Worm (Caenorhabditis elegans) whole organism, L3 larva: ENCODE results near the gene lgc-52.

ENCODE experiments used
- R02D3.7 ChIP-seq: fragments of 150-350 bp; optimal IDR thresholded peaks from 2 replicates; lab custom pipeline; 2014; ENCODE audit warnings: missing biosample characterization, missing genetic modification characterization
- aly-2 ChIP-seq: fragments of 150-350 bp; optimal IDR thresholded peaks from 2 replicates; lab custom pipeline; 2014; ENCODE audit warnings: missing biosample characterization, missing genetic modification characterization
- ceh-16 ChIP-seq: sonication (generic microtip); optimal IDR thresholded peaks from 2 replicates; lab custom pipeline; 2017; ENCODE audit warnings: missing biosample characterization, missing genetic modification characterization
- ceh-28 ChIP-seq: fragments of 150-350 bp; optimal IDR thresholded peaks from 2 replicates; lab custom pipeline; 2014; ENCODE audit warnings: missing biosample characterization, missing genetic modification reagents, missing genetic modification characterization
- daf-12 ChIP-seq: fragments of 150-350 bp; optimal IDR thresholded peaks from 2 replicates; lab custom pipeline; 2014; ENCODE audit warnings: missing biosample characterization, missing genetic modification reagents, missing genetic modification characterization
- egl-5 ChIP-seq: fragments of 150-350 bp; optimal IDR thresholded peaks from 2 replicates; lab custom pipeline; 2017; ENCODE audit warnings: missing biosample characterization, missing genetic modification reagents, missing genetic modification characterization, inconsistent platforms
- elt-2 ChIP-seq: sonication (generic microtip); optimal IDR thresholded peaks from 2 replicates; lab custom pipeline; 2016; ENCODE audit warnings: missing genetic modification reagents, mild to moderate bottlenecking, missing genetic modification characterization, missing compliant biosample characterization
- elt-3 ChIP-seq, 3 experiments: fragments of 150-350 bp in 1 of 3; sonication (generic microtip) in 2 of 3; optimal IDR thresholded peaks; 2 replicates in 2 of 3; 4 replicates in 1 of 3; lab custom pipeline; 2014 to 2017; ENCODE audit warnings: missing biosample characterization in 3 of 3, missing genetic modification characterization in 3 of 3
- eor-1 ChIP-seq, 2 experiments: fragments of 150-350 bp; optimal IDR thresholded peaks; 2 replicates each; lab custom pipeline; 2014 to 2018; ENCODE audit warnings: missing biosample characterization in 2 of 2, missing genetic modification characterization in 2 of 2
- fkh-10 ChIP-seq: sonication (generic microtip); optimal IDR thresholded peaks from 2 replicates; lab custom pipeline; 2017; ENCODE audit warnings: missing biosample characterization, missing genetic modification reagents, missing genetic modification characterization
- fos-1 ChIP-seq: fragments of 150-350 bp; optimal IDR thresholded peaks from 2 replicates; lab custom pipeline; 2014; ENCODE audit warnings: missing biosample characterization, missing genetic modification characterization
- hmg-11 ChIP-seq: sonication (generic microtip); optimal IDR thresholded peaks from 2 replicates; lab custom pipeline; 2016; ENCODE audit warnings: missing genetic modification characterization, missing compliant biosample characterization
- lin-15B ChIP-seq: fragments of 150-350 bp; optimal IDR thresholded peaks from 2 replicates; lab custom pipeline; 2014; ENCODE audit warnings: missing biosample characterization, missing genetic modification characterization
- lin-39 ChIP-seq: fragments of 150-350 bp; optimal IDR thresholded peaks from 2 replicates; lab custom pipeline; 2018; ENCODE audit warnings: missing biosample characterization, missing genetic modification reagents, missing genetic modification characterization
- lsy-12 ChIP-seq: sonication (generic microtip); optimal IDR thresholded peaks from 2 replicates; lab custom pipeline; 2016; ENCODE audit warnings: mild to moderate bottlenecking, missing genetic modification characterization, missing compliant biosample characterization
- mdl-1 ChIP-seq: fragments of 150-350 bp; optimal IDR thresholded peaks from 2 replicates; lab custom pipeline; 2014; ENCODE audit warnings: missing biosample characterization, missing genetic modification characterization
- nhr-11 ChIP-seq: fragments of 150-350 bp; optimal IDR thresholded peaks from 2 replicates; lab custom pipeline; 2014; ENCODE audit warnings: missing biosample characterization, missing genetic modification characterization
- nhr-12 ChIP-seq: fragments of 150-350 bp; optimal IDR thresholded peaks from 2 replicates; lab custom pipeline; 2014; ENCODE audit warnings: missing biosample characterization, missing genetic modification characterization
- nhr-23 ChIP-seq: fragments of 150-350 bp; optimal IDR thresholded peaks from 2 replicates; lab custom pipeline; 2014; ENCODE audit warnings: missing biosample characterization, missing genetic modification reagents, missing genetic modification characterization
- nhr-237 ChIP-seq: fragments of 150-350 bp; optimal IDR thresholded peaks from 2 replicates; lab custom pipeline; 2014; ENCODE audit warnings: missing biosample characterization, missing genetic modification characterization
- nhr-25 ChIP-seq: sonication (generic microtip); optimal IDR thresholded peaks from 2 replicates; lab custom pipeline; 2017; ENCODE audit warnings: missing biosample characterization, missing genetic modification characterization
- nhr-67 ChIP-seq: fragments of 150-350 bp; optimal IDR thresholded peaks from 2 replicates; lab custom pipeline; 2014; ENCODE audit warnings: missing biosample characterization, missing genetic modification characterization
- pha-4 ChIP-seq: fragments of 150-350 bp; optimal IDR thresholded peaks from 2 replicates; lab custom pipeline; 2014; ENCODE audit warnings: missing biosample characterization, missing genetic modification reagents, missing genetic modification characterization
- skn-1 ChIP-seq: fragments of 150-350 bp; optimal IDR thresholded peaks from 2 replicates; lab custom pipeline; 2014; ENCODE audit warnings: missing biosample characterization, missing genetic modification characterization
- unc-39 ChIP-seq: sonication (generic microtip); optimal IDR thresholded peaks from 4 replicates; lab custom pipeline; 2017; ENCODE audit warnings: missing biosample characterization, missing genetic modification characterization
- unc-62 ChIP-seq: fragments of 150-350 bp; sonication (generic microtip); optimal IDR thresholded peaks from 4 replicates; lab custom pipeline; 2014; ENCODE audit warnings: missing biosample characterization, missing genetic modification reagents, missing genetic modification characterization
- zag-1 ChIP-seq: fragments of 150-350 bp; optimal IDR thresholded peaks from 2 replicates; lab custom pipeline; 2014; ENCODE audit warnings: missing biosample characterization, missing genetic modification characterization
- ztf-11 ChIP-seq: fragments of 150-350 bp; optimal IDR thresholded peaks from 2 replicates; lab custom pipeline; 2014; ENCODE audit warnings: missing biosample characterization, missing genetic modification characterization

lgc-52 gene

DNA sequence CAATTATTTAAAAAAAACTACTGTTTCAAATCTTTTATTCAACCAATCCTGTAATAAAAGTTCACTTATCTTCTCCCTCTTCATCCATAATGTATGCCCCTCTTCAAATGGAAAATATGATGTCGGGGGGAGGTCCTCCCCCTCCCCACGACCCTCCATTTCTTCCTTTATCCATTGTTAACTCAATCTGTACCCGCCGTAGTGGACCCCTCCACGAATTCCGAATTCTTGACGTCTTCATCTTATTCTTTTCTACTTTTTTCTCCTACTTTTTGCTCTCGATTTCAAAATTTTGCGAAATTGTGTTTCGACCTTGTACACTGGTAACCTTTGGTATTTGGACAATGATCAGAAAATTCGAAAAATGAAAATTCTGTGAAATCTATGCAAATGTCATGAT lies at the start of gene lgc-52:
Gene lgc-52, plus strand, starts transcription at position 268 of the 400 bp plus-strand sequence.
- no peak for TF ChIP-seq lsy-12 (tag; lab: Kevin White, UChicago)
- TF ChIP-seq elt-3 (tag; optimal IDR thresholded peaks at IDR 0.05; lab: Kevin White, UChicago), result no peak
- peak; percentile 6 for TF ChIP-seq fkh-10 (GFP tag; lab: Kevin White, UChicago)

- TF ChIP-seq egl-5 (tag; lab: Kevin White, UChicago) (no peak), elt-2 (tag; lab: Kevin White, UChicago) (peak; percentile 12)
Measured at ce11 chrIV:15187517-15188181, 48.3 kb upstream of the lgc-52 start.

- TF ChIP-seq mdl-1 (tag; lab: Kevin White, UChicago), result no peak
- no peak for TF ChIP-seq egl-5 (tag; lab: Kevin White, UChicago)
- TF ChIP-seq nhr-67 (tag; lab: Kevin White, UChicago), result no peak
- TF ChIP-seq, all 47 proteins: peak for 0
Measured at ce11 chrIV:15202923-15203322, 33.0 kb upstream of the lgc-52 start, which contains the start of gene sra-30. sra-30 (minus strand) TSS chrIV:15203023.

DNA sequence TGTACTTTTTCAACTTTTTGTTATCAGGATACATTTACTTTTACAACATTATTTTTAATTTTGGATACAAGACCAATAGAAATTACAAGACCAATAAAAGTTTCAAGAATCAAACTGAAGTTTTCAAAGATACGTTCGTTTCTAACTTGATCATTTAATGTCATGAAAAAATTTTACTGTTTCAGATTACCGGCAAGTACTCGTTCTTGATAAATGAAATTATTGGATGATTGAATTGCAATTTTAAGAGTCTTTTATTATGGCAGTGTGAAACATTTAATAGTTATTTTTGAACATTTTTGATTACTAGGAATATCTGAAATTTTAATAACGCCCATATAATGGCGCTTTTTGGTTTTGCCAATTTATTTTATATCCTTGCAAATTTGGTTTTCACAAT lies 29.3 kb upstream of the lgc-52 start:
- TF ChIP-seq aly-2 (tag; lab: Kevin White, UChicago) (no peak), nhr-25 (no peak)

- no peak for TF ChIP-seq lsy-12 (tag; lab: Kevin White, UChicago)
- TF ChIP-seq unc-62 (GFP tag; lab: Kevin White, UChicago), result no peak
- no peak for TF ChIP-seq fkh-10 (GFP tag; lab: Kevin White, UChicago)
- no peak for TF ChIP-seq aly-2 (tag; lab: Kevin White, UChicago)
- TF ChIP-seq fos-1, result no peak
- no peak for TF ChIP-seq eor-1 (tag; optimal IDR thresholded peaks at IDR 0.05; lab: Kevin White, UChicago)
- no peak for TF ChIP-seq skn-1 (tag; lab: Kevin White, UChicago)
- no peak for TF ChIP-seq zag-1
- TF ChIP-seq daf-12 (tag; lab: Kevin White, UChicago), result no peak
- TF ChIP-seq lin-39 (tag; lab: Kevin White, UChicago), result no peak
- no peak for TF ChIP-seq ztf-11 (tag; lab: Kevin White, UChicago)
- TF ChIP-seq nhr-237 (tag; lab: Kevin White, UChicago), result no peak
Measured at ce11 chrIV:15210482-15210881, 25.4 kb upstream of the lgc-52 start.

ce11 chrIV:15214694-15215093 lies 21.2 kb upstream of the lgc-52 start:
- TF ChIP-seq unc-62 (GFP tag; lab: Kevin White, UChicago) (no peak), nhr-25 (no peak), fos-1 (no peak), pha-4 (no peak), nhr-11 (tag; lab: Kevin White, UChicago) (no peak), mdl-1 (tag; lab: Kevin White, UChicago) (no peak), elt-2 (tag; lab: Kevin White, UChicago) (no peak), lin-15B (tag; lab: Kevin White, UChicago) (no peak), ceh-28 (tag; lab: Kevin White, UChicago) (no peak), egl-5 (tag; lab: Kevin White, UChicago) (no peak), hmg-11 (tag; lab: Kevin White, UChicago) (no peak), R02D3.7 (tag; lab: Kevin White, UChicago) (no peak), ceh-16 (tag; lab: Kevin White, UChicago) (no peak), nhr-12 (tag; lab: Kevin White, UChicago) (no peak), lin-39 (tag; lab: Kevin White, UChicago) (no peak), unc-39 (no peak), skn-1 (tag; lab: Kevin White, UChicago) (no peak), nhr-23 (tag; lab: Kevin White, UChicago) (no peak)
- TF ChIP-seq, all 47 proteins: peak for 0

ce11 chrIV:15215470-15215869 lies 20.5 kb upstream of the lgc-52 start, which contains the start of gene Y40H7A.10:
Y40H7A.10 (minus strand) TSS chrIV:15215597.
- TF ChIP-seq nhr-12 (tag; lab: Kevin White, UChicago) (no peak), elt-2 (tag; lab: Kevin White, UChicago) (peak; percentile 70)
- TF ChIP-seq, all 47 proteins: peak for 1
